Fruit fly (Drosophila melanogaster): ENCODE results near the gene CG17572.

CG17572 gene

DNA sequence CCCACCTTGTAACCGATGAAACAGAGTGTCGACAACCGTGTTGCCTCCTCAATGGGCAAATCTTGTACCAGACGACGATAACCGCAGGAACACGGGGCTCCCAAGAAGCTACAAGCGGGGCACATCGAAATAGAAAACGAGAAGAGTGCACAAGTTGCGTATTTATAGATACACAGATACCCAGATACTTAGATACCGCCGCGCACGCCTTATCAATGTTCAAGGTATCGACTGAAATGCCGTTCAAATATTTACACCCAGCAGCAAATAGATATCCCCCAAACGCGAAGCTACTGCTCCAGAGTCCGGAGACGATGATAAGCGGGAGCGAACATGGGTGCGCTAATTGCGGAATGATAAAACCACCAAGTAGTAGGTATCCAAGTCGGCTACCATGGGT, 24.7 kb upstream of the CG17572 start:
- no peak for TF ChIP-seq CG17801 (GFP tag; optimal IDR thresholded peaks at IDR 0.05; ENCODE audit: partially characterized antibody)

dm6 chr2L:19097374-19097773, 23.4 kb upstream of the CG17572 start:
- TF ChIP-seq CG17801 (GFP tag; optimal IDR thresholded peaks at IDR 0.05; ENCODE audit: partially characterized antibody): no peak

DNA sequence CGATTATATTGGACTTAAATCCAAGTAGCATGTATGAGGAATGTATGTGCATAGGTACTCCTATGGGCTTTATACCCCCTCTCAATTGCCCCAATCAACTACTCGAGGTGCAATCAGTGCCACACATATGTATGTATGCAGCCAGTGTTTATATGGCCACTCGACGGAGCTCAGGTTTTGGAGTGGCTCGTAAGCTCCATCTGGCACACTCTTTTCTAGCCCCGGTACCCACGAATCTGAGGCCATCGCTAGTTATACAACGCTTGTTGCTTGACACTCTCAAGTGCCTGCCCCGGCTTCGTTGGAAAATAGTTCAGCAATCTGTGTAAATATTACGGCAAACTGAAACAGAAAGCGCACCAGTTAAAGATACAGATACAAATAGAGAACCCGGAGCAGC, 22.4 kb upstream of the CG17572 start:
- TF ChIP-seq CG17801 (GFP tag; optimal IDR thresholded peaks at IDR 0.05; ENCODE audit: partially characterized antibody): no peak

DNA sequence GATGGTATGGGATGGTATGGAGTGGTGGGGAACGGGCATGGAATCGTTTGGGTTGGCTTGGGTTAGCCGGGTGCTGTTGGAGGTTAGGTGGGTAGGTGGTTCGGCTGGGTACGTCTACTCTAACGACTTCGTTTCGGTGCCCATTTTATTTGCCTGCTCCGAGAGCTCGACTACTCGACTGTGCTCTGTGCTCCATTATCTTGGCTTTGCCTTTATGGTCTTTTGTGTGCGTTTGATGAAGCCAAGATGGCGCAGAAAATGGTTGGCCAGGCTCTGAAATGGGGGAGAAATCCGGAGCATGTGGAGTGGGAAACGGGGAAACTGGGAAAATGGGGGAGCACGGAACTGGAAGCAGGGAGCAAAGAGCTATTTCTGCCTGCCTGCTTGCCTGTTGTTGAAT, 19.9 kb upstream of the CG17572 start:
- TF ChIP-seq CG17801 (GFP tag; optimal IDR thresholded peaks at IDR 0.05; ENCODE audit: partially characterized antibody): no peak

DNA sequence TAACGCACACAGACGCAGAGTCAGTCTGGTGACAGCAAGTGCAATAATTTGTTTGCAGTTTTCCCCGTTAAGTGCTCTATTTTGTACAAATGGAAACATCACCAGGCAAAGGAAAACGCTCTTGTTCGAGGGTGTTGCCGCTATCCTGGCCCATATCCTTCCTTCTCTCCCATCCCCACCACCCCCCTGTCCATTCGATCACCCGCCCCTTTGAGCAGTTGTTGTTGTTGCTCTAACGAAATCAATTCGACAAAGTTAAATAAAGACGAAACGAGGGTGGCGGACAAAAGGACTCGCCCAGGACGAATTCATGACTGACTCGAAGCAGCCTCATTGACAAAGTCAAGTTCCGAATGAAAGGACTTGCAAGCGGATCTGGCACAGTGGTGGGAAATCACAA, 15.4 kb upstream of the CG17572 start:
- TF ChIP-seq CG17801 (GFP tag; optimal IDR thresholded peaks at IDR 0.05; ENCODE audit: partially characterized antibody): no peak

- no peak for TF ChIP-seq CG17801 (GFP tag; optimal IDR thresholded peaks at IDR 0.05; ENCODE audit: partially characterized antibody)
Observed at dm6 chr2L:19088895-19089294, 14.9 kb upstream of the CG17572 start.

DNA sequence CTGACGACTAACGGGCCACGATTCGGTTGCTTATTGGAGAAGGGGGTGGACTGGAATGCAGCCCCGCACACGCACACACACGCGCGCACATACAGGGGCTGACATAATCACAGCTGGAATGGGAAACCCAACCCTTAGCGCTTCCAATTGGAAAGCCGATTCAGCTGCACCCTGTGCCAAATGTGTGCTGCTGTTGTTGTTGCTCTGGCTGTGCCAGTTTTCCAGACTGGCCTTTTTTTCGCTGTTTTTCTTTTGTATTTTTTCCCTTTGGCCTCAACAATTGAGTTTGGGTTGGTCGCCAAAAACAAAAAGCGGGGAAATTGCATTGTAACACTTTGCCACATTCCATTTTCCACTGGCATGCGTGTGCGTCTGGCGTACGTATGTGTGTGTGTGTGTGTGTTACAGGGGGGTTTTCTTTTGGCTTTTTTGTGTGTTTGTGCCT, 9.4 kb upstream of the CG17572 start:
- TF ChIP-seq CG17801 (GFP tag; optimal IDR thresholded peaks at IDR 0.05; ENCODE audit: partially characterized antibody): no peak

- no peak for TF ChIP-seq CG17801 (GFP tag; optimal IDR thresholded peaks at IDR 0.05; ENCODE audit: partially characterized antibody)
Observed at dm6 chr2L:19079742-19080141, 5.8 kb upstream of the CG17572 start.

dm6 chr2L:19078928-19079327, 5.0 kb upstream of the CG17572 start, which contains the start of gene CG10700:
Gene CG10700, minus strand, starts transcription at chr2L:19079028.
- TF ChIP-seq CG17801 (GFP tag; optimal IDR thresholded peaks at IDR 0.05; ENCODE audit: partially characterized antibody): no peak

DNA sequence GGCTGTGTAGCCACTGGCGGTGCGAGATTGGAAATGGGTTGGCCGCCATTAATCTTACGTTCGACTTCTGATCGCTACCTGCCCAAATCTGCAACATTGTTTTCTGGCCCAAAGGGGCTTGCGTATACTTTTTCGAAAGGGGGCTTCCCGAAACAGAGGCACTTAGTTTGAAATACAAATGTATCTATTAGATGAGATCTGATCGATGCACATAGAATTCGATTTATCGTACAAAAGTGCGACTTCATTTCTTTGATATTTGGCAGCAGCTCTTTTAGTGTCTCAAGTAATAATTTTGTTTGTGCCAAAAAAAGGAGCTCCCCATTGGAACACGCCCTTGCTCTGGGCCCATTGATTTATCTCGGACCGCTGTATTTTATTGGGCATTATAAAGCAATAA, 2.2 kb downstream of the CG17572 start:
- TF ChIP-seq CG17801 (GFP tag; optimal IDR thresholded peaks at IDR 0.05; ENCODE audit: partially characterized antibody): no peak

- TF ChIP-seq CG17801 (GFP tag; optimal IDR thresholded peaks at IDR 0.05; ENCODE audit: partially characterized antibody): no peak
Observed at dm6 chr2L:19069548-19070145, 4.3 kb downstream of the CG17572 start, which contains the start of gene CG10702. Gene CG10702, minus strand, starts transcription at chr2L:19069851.

dm6 chr2L:19068393-19068792, 5.6 kb downstream of the CG17572 start:
- TF ChIP-seq CG17801 (GFP tag; optimal IDR thresholded peaks at IDR 0.05; ENCODE audit: partially characterized antibody): no peak

DNA sequence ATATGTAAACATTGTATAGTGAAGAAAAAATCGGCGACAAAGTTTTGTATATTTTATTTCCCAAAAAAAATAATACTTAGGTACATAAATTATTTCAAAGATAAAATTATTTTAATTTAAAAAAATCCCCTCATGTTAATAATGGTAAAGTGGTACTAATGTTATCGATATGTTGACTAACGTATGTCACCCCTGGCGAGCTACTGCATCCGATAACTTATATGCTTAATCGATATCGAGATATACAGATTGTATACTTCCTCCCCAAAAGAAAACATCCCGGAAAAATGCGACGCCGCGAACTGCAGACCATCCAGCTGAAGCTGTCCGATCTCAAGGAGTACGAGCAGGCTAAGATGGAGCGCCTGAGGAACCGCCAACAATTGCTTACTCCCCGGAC, 9.2 kb downstream of the CG17572 start, which contains the start of gene CG17343:
Gene CG17343 (plus strand): TSS at position 224 of the 400 bp plus-strand sequence.
- TF ChIP-seq CG17801 (GFP tag; optimal IDR thresholded peaks at IDR 0.05; ENCODE audit: partially characterized antibody): peak; percentile 13

dm6 chr2L:19063090-19063692, 10.8 kb downstream of the CG17572 start, which contains the start of gene Dus4:
Gene Dus4, plus strand, starts transcription at chr2L:19063295.
- no peak for TF ChIP-seq CG17801 (GFP tag; optimal IDR thresholded peaks at IDR 0.05; ENCODE audit: partially characterized antibody)

DNA sequence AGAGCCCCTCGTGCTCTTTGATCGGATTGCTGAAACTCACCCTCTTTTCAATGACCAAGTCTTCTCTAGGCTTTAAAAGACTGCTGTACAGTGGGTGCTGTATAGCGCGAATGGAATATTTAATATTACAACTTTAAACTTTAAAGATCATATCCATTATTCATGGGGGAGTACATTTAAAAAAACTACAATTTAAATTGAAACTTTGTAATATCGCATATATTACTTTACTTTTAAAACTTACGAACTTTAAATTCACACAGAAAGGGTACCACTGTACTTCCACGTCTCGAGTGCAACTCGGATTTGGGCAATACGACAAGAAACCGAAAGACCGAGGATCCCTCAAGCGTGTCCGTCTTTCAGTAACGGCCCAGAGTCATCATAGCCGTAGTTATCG, 15.0 kb downstream of the CG17572 start, which contains the start of gene Phlpp:
Gene Phlpp (plus strand): TSS at position 214 of the 400 bp plus-strand sequence.
- TF ChIP-seq CG17801 (GFP tag; optimal IDR thresholded peaks at IDR 0.05; ENCODE audit: partially characterized antibody): no peak

DNA sequence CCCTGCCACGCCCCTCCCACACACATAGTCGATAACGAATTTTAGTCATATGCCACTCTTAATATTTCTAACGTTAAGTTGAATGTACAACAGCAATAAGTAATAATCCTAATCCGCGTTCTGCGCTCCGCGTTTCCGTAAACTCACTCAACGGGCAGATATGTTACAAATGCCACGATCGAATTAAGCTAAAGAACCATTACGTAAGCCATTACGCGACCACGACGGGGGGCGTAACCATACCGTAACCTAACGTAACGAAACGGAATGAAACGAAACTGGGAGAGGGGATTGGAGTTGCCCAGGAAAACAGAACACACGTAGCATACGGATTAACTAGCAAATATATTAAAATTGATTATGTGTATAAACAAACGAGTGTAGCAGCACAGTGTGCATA, 16.1 kb downstream of the CG17572 start:
- TF ChIP-seq CG17801 (GFP tag; optimal IDR thresholded peaks at IDR 0.05; ENCODE audit: partially characterized antibody): no peak
